Worm (Caenorhabditis elegans) whole organism, L4/young adult: ENCODE data around the gene rom-3.

ENCODE experiments used
- W03F9.2 ChIP-seq: fragments of 150-350 bp; optimal IDR thresholded peaks from 2 replicates; lab custom pipeline; 2014; ENCODE audit warnings: missing biosample characterization, missing genetic modification characterization
- him-1 ChIP-seq: sonication (generic microtip); optimal IDR thresholded peaks from 2 replicates; lab custom pipeline; 2016; ENCODE audit warnings: missing genotype, missing genetic modification reagents, missing genetic modification characterization, missing compliant biosample characterization

- no peak for TF ChIP-seq W03F9.2 (tag; lab: Kevin White, UChicago)
- no peak for TF ChIP-seq him-1
These were observed 20.5 kb downstream of the rom-3 start, which contains the start of gene rad-54.B for ce11 chrIV:16949767-16950166.
